Fruit fly (Drosophila melanogaster) whole organism, wandering third instar larva: ENCODE results near the gene LanA.

Experiments
- CG32264 ChIP-seq: fragments of 200-800 bp; sonication (Bioruptor generic); optimal IDR thresholded peaks from 2 replicates; lab custom pipeline; 2016; ENCODE audit warnings: missing biosample characterization, missing genetic modification characterization
- CG9705 ChIP-seq: fragments of 200-800 bp; sonication (Bioruptor generic); optimal IDR thresholded peaks from 2 replicates; lab custom pipeline; 2018; ENCODE audit warnings: missing biosample characterization, mild to moderate bottlenecking, missing genetic modification characterization
- CrebA ChIP-seq: fragments of 200-800 bp; sonication (Bioruptor generic); optimal IDR thresholded peaks from 2 replicates; lab custom pipeline; 2016; ENCODE audit warnings: missing biosample characterization, mild to moderate bottlenecking, missing genetic modification characterization, borderline replicate concordance
- Dfd ChIP-seq: fragments of >200 bp; optimal IDR thresholded peaks from 2 replicates; lab custom pipeline; 2017; ENCODE audit warnings: missing biosample characterization, missing genetic modification characterization
- Dif ChIP-seq: fragments of 200-275, 200-300 bp; sonication (Bioruptor generic); optimal IDR thresholded peaks from 2 replicates; lab custom pipeline; 2018; ENCODE audit warnings: missing biosample characterization, missing genetic modification characterization; ENCODE audit not compliant: partially characterized antibody
- GATAd ChIP-seq: sonication (Bioruptor generic); optimal IDR thresholded peaks from 2 replicates; lab custom pipeline; 2016; ENCODE audit warnings: missing biosample characterization, missing genetic modification characterization
- HLH106 ChIP-seq: fragments of 200-800 bp; optimal IDR thresholded peaks from 3 replicates; lab custom pipeline; 2019; ENCODE audit warnings: missing biosample characterization, mild to moderate bottlenecking, missing genetic modification characterization, moderate library complexity
- Hnf4 ChIP-seq: fragments of 200-800 bp; sonication (Bioruptor generic); optimal IDR thresholded peaks from 2 replicates; lab custom pipeline; 2016; ENCODE audit warnings: missing biosample characterization, mild to moderate bottlenecking, missing genetic modification characterization
- Hr78 ChIP-seq: fragments of >200 bp; optimal IDR thresholded peaks from 2 replicates; lab custom pipeline; 2017; ENCODE audit warnings: missing biosample characterization, missing genetic modification characterization
- Hr83 ChIP-seq: fragments of 200-300 bp; sonication (Bioruptor generic); optimal IDR thresholded peaks from 2 replicates; lab custom pipeline; 2016; ENCODE audit warnings: missing biosample characterization, mild to moderate bottlenecking, missing genetic modification characterization, moderate library complexity; ENCODE audit not compliant: poor library complexity, severe bottlenecking
- Jra ChIP-seq: sonication (Bioruptor generic); optimal IDR thresholded peaks from 2 replicates; lab custom pipeline; 2016; ENCODE audit warnings: missing biosample characterization, missing genetic modification characterization
- Mio ChIP-seq: sonication (Bioruptor generic); optimal IDR thresholded peaks from 2 replicates; lab custom pipeline; 2016; ENCODE audit warnings: missing biosample characterization, missing genetic modification characterization
- Myc ChIP-seq: fragments of >200 bp; optimal IDR thresholded peaks from 2 replicates; lab custom pipeline; 2017
- N ChIP-seq: fragments of >200 bp; optimal IDR thresholded peaks from 2 replicates; lab custom pipeline; 2018; ENCODE audit warnings: missing biosample characterization, missing external identifiers, missing genetic modification characterization
- OdsH ChIP-seq: fragments of 200-800 bp; sonication (Bioruptor generic); optimal IDR thresholded peaks from 2 replicates; lab custom pipeline; 2016; ENCODE audit warnings: missing biosample characterization, mild to moderate bottlenecking, missing genetic modification characterization
- Rel ChIP-seq, 2 experiments: fragments of 200-800 bp; sonication (Bioruptor generic) in 1 of 2; optimal IDR thresholded peaks; 2 replicates in 1 of 2; 3 replicates in 1 of 2; lab custom pipeline; 2016 to 2019; ENCODE audit warnings: mild to moderate bottlenecking in 2 of 2, missing biosample characterization in 2 of 2, missing genetic modification characterization in 2 of 2, moderate library complexity in 1 of 2
- Sp1 ChIP-seq: fragments of 200-800 bp; sonication (Bioruptor generic); optimal IDR thresholded peaks from 3 replicates; lab custom pipeline; 2019; ENCODE audit warnings: missing biosample characterization, mild to moderate bottlenecking, missing genetic modification characterization, moderate library complexity
- Vsx2 ChIP-seq: fragments of 200-300, 225-300 bp; sonication (Bioruptor generic); optimal IDR thresholded peaks from 2 replicates; lab custom pipeline; 2018; ENCODE audit warnings: missing biosample characterization, missing genetic modification characterization; ENCODE audit not compliant: partially characterized antibody
- br ChIP-seq: fragments of 200-800 bp; sonication (Bioruptor generic); optimal IDR thresholded peaks from 2 replicates; lab custom pipeline; 2016; ENCODE audit warnings: missing biosample characterization, missing genetic modification characterization
- brk ChIP-seq: fragments of 200-800 bp; sonication (Bioruptor generic); optimal IDR thresholded peaks from 2 replicates; lab custom pipeline; 2016; ENCODE audit warnings: missing biosample characterization, mild to moderate bottlenecking, missing genetic modification characterization
- dl ChIP-seq, 2 experiments: fragments of 175-275, 200-275 bp in 1 of 2; fragments of 200-275 bp in 1 of 2; sonication (Bioruptor generic); optimal IDR thresholded peaks; lab custom pipeline; 2018; ENCODE audit warnings: mild to moderate bottlenecking in 2 of 2, missing biosample characterization in 2 of 2, missing genetic modification characterization in 2 of 2, moderate library complexity in 2 of 2; ENCODE audit not compliant: partially characterized antibody in 2 of 2, insufficient read depth in 1 of 2
- dmrt93B ChIP-seq: fragments of 200-800 bp; sonication (Bioruptor generic); optimal IDR thresholded peaks from 2 replicates; lab custom pipeline; 2018; ENCODE audit warnings: missing biosample characterization, mild to moderate bottlenecking, missing genetic modification characterization
- dsf ChIP-seq: sonication (Bioruptor generic); optimal IDR thresholded peaks from 2 replicates; lab custom pipeline; 2016; ENCODE audit warnings: missing biosample characterization, missing genetic modification characterization, borderline replicate concordance
- ey ChIP-seq: fragments of 200-800 bp; sonication (Bioruptor generic); optimal IDR thresholded peaks from 2 replicates; lab custom pipeline; 2016; ENCODE audit warnings: missing biosample characterization, missing genetic modification characterization
- foxo ChIP-seq, 2 experiments: fragments of 200-800 bp; sonication (Bioruptor generic); optimal IDR thresholded peaks; 2 replicates in 1 of 2; 3 replicates in 1 of 2; lab custom pipeline; 2016 to 2017; ENCODE audit warnings: missing biosample characterization in 2 of 2, missing genetic modification characterization in 2 of 2
- fru ChIP-seq: fragments of 200-800 bp; sonication (Bioruptor generic); optimal IDR thresholded peaks from 3 replicates; lab custom pipeline; 2016; ENCODE audit warnings: missing biosample characterization, mild to moderate bottlenecking, missing genetic modification characterization
- h ChIP-seq: fragments of 200-800 bp; sonication (Bioruptor generic); optimal IDR thresholded peaks from 3 replicates; lab custom pipeline; 2016; ENCODE audit warnings: missing biosample characterization, mild to moderate bottlenecking, missing genetic modification characterization
- jim ChIP-seq: fragments of 175-275, 200-325 bp; sonication (Bioruptor generic); optimal IDR thresholded peaks from 2 replicates; lab custom pipeline; 2016; ENCODE audit warnings: missing biosample characterization, mild to moderate bottlenecking, missing genetic modification characterization
- lola ChIP-seq: fragments of >200 bp; optimal IDR thresholded peaks from 2 replicates; lab custom pipeline; 2017; ENCODE audit warnings: missing biosample characterization, missing genetic modification characterization
- pan ChIP-seq: fragments of >200 bp; optimal IDR thresholded peaks from 2 replicates; lab custom pipeline; 2017
- psq ChIP-seq: fragments of 200-800 bp; sonication (Bioruptor generic); optimal IDR thresholded peaks from 3 replicates; lab custom pipeline; 2017; ENCODE audit warnings: missing biosample characterization, mild to moderate bottlenecking, missing genetic modification characterization, moderate library complexity
- rgr ChIP-seq: fragments of 200-800 bp; sonication (Bioruptor generic); optimal IDR thresholded peaks from 3 replicates; lab custom pipeline; 2016; ENCODE audit warnings: missing biosample characterization, mild to moderate bottlenecking, missing genetic modification characterization
- sage ChIP-seq: fragments of 200-800 bp; sonication (Bioruptor generic); optimal IDR thresholded peaks from 2 replicates; lab custom pipeline; 2016; ENCODE audit warnings: missing biosample characterization, mild to moderate bottlenecking, missing genetic modification characterization
- sv ChIP-seq: fragments of 200-800 bp; sonication (Bioruptor generic); optimal IDR thresholded peaks from 3 replicates; lab custom pipeline; 2016; ENCODE audit warnings: missing biosample characterization, missing genetic modification characterization
- tai ChIP-seq: sonication (Bioruptor generic); optimal IDR thresholded peaks from 2 replicates; lab custom pipeline; 2016; ENCODE audit warnings: missing biosample characterization, missing genetic modification characterization
- usp ChIP-seq: fragments of >200 bp; optimal IDR thresholded peaks from 2 replicates; lab custom pipeline; 2017; ENCODE audit warnings: missing biosample characterization, missing genetic modification characterization
- woc ChIP-seq: sonication (Bioruptor generic); optimal IDR thresholded peaks from 2 replicates; lab custom pipeline; 2016; ENCODE audit warnings: missing biosample characterization, mild to moderate bottlenecking, missing genetic modification characterization

LanA gene

dm6 chr3L:6184884-6185438 is 32.9 kb downstream of the LanA start, which contains the start of the genes D19B and CG43293:
Gene D19B, minus strand, starts transcription at chr3L:6184920.
Gene CG43293, plus strand, starts transcription at chr3L:6185189.
- peak; percentile 79 for TF ChIP-seq sv (GFP tag; lab: Kevin White, UChicago)
- TF ChIP-seq brk: no peak
- no peak for TF ChIP-seq tai (GFP tag; lab: Kevin White, UChicago)
- TF ChIP-seq h: peak; percentile 87
- no peak for TF ChIP-seq lola (GFP tag; lab: Kevin White, UChicago)
- TF ChIP-seq CG9705 (GFP tag; lab: Kevin White, UChicago): peak; percentile 52
- peak; percentile 77 for TF ChIP-seq HLH106 (tag; lab: Kevin White, UChicago)
- TF ChIP-seq Dfd: no peak
- no peak for TF ChIP-seq Rel (GFP tag; optimal IDR thresholded peaks at IDR 0.05; lab: Kevin White, UChicago)
- TF ChIP-seq Rel (tag; optimal IDR thresholded peaks at IDR 0.05; lab: Kevin White, UChicago): peak; percentile 92
- no peak for TF ChIP-seq Jra (GFP tag; lab: Kevin White, UChicago)
- peak; percentile 80 for TF ChIP-seq ey (GFP tag; lab: Kevin White, UChicago)
- no peak for TF ChIP-seq Hnf4 (GFP tag; lab: Kevin White, UChicago)
- TF ChIP-seq dl (GFP tag; optimal IDR thresholded peaks at IDR 0.05; lab: Kevin White, UChicago; ENCODE audit: insufficient read depth in 1 of 2, partially characterized antibody in 2 of 2): no peak
- TF ChIP-seq rgr (GFP tag; lab: Kevin White, UChicago): peak; percentile 93
- peak; percentile 96 for TF ChIP-seq jim (GFP tag; lab: Kevin White, UChicago)
- no peak for TF ChIP-seq Vsx2 (GFP tag; lab: Kevin White, UChicago)
- peak; percentile 54 for TF ChIP-seq CG32264 (GFP tag; lab: Kevin White, UChicago)
- TF ChIP-seq GATAd (GFP tag; lab: Kevin White, UChicago): peak; percentile 70
- TF ChIP-seq N (GFP tag; lab: Kevin White, UChicago): no peak
- TF ChIP-seq woc (GFP tag; lab: Kevin White, UChicago): peak; percentile 91
- TF ChIP-seq Hr78 (GFP tag; lab: Kevin White, UChicago): no peak
- TF ChIP-seq OdsH (GFP tag; lab: Kevin White, UChicago): peak; percentile 81
- TF ChIP-seq fru (GFP tag; lab: Kevin White, UChicago): peak; percentile 80
- TF ChIP-seq dmrt93B (GFP tag; lab: Kevin White, UChicago): peak; percentile 47
- TF ChIP-seq foxo (GFP tag; optimal IDR thresholded peaks at IDR 0.05; lab: Kevin White, UChicago): peak in 1 of 2 experiments; percentile 91
- peak; percentile 74 for TF ChIP-seq Sp1 (GFP tag; lab: Kevin White, UChicago)
- no peak for TF ChIP-seq pan (lab: Kevin White, UChicago)
- peak; percentile 85 for TF ChIP-seq psq
- peak; percentile 60 for TF ChIP-seq Dif (GFP tag; lab: Kevin White, UChicago)
- TF ChIP-seq dsf: no peak
- peak; percentile 82 for TF ChIP-seq br (GFP tag; lab: Kevin White, UChicago)
- peak; percentile 99 for TF ChIP-seq Hr83 (GFP tag; lab: Kevin White, UChicago)
- TF ChIP-seq usp: no peak
- peak; percentile 78 for TF ChIP-seq Myc (lab: Kevin White, UChicago)
- peak; percentile 3 for TF ChIP-seq Mio (GFP tag; lab: Kevin White, UChicago)
- TF ChIP-seq sage (GFP tag; lab: Kevin White, UChicago): no peak
- TF ChIP-seq CrebA (GFP tag; lab: Kevin White, UChicago): no peak

- TF ChIP-seq Hr78 (GFP tag; lab: Kevin White, UChicago) (no peak), Jra (GFP tag; lab: Kevin White, UChicago) (no peak), Myc (lab: Kevin White, UChicago) (peak; percentile 99), Hr83 (GFP tag; lab: Kevin White, UChicago) (no peak), lola (GFP tag; lab: Kevin White, UChicago) (no peak), sv (GFP tag; lab: Kevin White, UChicago) (peak; percentile 70), N (GFP tag; lab: Kevin White, UChicago) (no peak), CG9705 (GFP tag; lab: Kevin White, UChicago) (peak; percentile 78), HLH106 (tag; lab: Kevin White, UChicago) (peak; percentile 86), usp (no peak), jim (GFP tag; lab: Kevin White, UChicago) (no peak), Sp1 (GFP tag; lab: Kevin White, UChicago) (no peak), fru (GFP tag; lab: Kevin White, UChicago) (no peak), ey (GFP tag; lab: Kevin White, UChicago) (peak; percentile 69), sage (GFP tag; lab: Kevin White, UChicago) (no peak), Vsx2 (GFP tag; lab: Kevin White, UChicago) (no peak), psq (peak; percentile 64), foxo (GFP tag; optimal IDR thresholded peaks at IDR 0.05; lab: Kevin White, UChicago) (peak in 1 of 2 experiments; percentile 80), woc (GFP tag; lab: Kevin White, UChicago) (peak; percentile 94), tai (GFP tag; lab: Kevin White, UChicago) (no peak), GATAd (GFP tag; lab: Kevin White, UChicago) (peak; percentile 43), h (no peak), pan (lab: Kevin White, UChicago) (no peak), rgr (GFP tag; lab: Kevin White, UChicago) (no peak), Dif (GFP tag; lab: Kevin White, UChicago) (no peak), Mio (GFP tag; lab: Kevin White, UChicago) (no peak), OdsH (GFP tag; lab: Kevin White, UChicago) (peak; percentile 67), Dfd (no peak), CG32264 (GFP tag; lab: Kevin White, UChicago) (no peak), dl (GFP tag; optimal IDR thresholded peaks at IDR 0.05; lab: Kevin White, UChicago; ENCODE audit: insufficient read depth in 1 of 2, partially characterized antibody in 2 of 2) (no peak), Hnf4 (GFP tag; lab: Kevin White, UChicago) (no peak), CrebA (GFP tag; lab: Kevin White, UChicago) (no peak), dsf (no peak)
These were observed 36.0 kb downstream of the LanA start, which contains the start of gene CG10274 for dm6 chr3L:6181776-6182175. Gene CG10274, minus strand, starts transcription at chr3L:6181829.
